Worm (Caenorhabditis elegans) whole organism, midembryonic: ENCODE measurements around the gene F23D12.4.

ENCODE experiments used
- T22C8.4 ChIP-seq: fragments of 200-800 bp; sonication (Bioruptor generic); IDR thresholded peaks from 2 replicates; pipeline ENCODE4 v1.3.6; 2022; ENCODE audit warnings: missing genetic modification characterization, missing compliant biosample characterization
- cog-1 ChIP-seq: sonication (generic microtip); optimal IDR thresholded peaks from 2 replicates; lab custom pipeline; 2016; ENCODE audit warnings: missing genetic modification characterization, missing compliant biosample characterization
- flt-1 ChIP-seq: fragments of 200-800 bp; sonication (Bioruptor generic); IDR thresholded peaks from 2 replicates; pipeline ENCODE4 v1.3.6; 2022; ENCODE audit warnings: missing genetic modification characterization, missing compliant biosample characterization
- klf-2 ChIP-seq: fragments of 200-800 bp; sonication (Bioruptor generic); conservative IDR thresholded peaks from 2 replicates; pipeline ENCODE4 v1.3.6; 2022; ENCODE audit warnings: missing genetic modification reagents, missing genetic modification characterization, missing compliant biosample characterization
- med-1 ChIP-seq: sonication (generic microtip); optimal IDR thresholded peaks from 2 replicates; lab custom pipeline; 2017; ENCODE audit warnings: missing genetic modification characterization, mild to moderate bottlenecking, missing compliant biosample characterization, antibody characterized with exemption, missing genetic modification reagents; ENCODE audit not compliant: insufficient read depth
- ref-1 ChIP-seq: fragments of 200-800 bp; sonication (Bioruptor generic); conservative IDR thresholded peaks from 2 replicates; pipeline ENCODE4 v1.3.6; 2022; ENCODE audit warnings: missing genetic modification reagents, missing genetic modification characterization, missing compliant biosample characterization
- tab-1 ChIP-seq: fragments of 200-800 bp; sonication (Bioruptor generic); IDR thresholded peaks from 2 replicates; pipeline ENCODE4 v1.3.6; 2022; ENCODE audit warnings: missing genetic modification characterization, missing compliant biosample characterization
- ztf-23 ChIP-seq: fragments of 200-800 bp; sonication (Bioruptor generic); IDR thresholded peaks from 2 replicates; pipeline ENCODE4 v1.3.6; 2022; ENCODE audit warnings: missing genetic modification reagents, missing genetic modification characterization, missing compliant biosample characterization
- ztf-29 ChIP-seq: fragments of 200-800 bp; sonication (Bioruptor generic); IDR thresholded peaks from 2 replicates; pipeline ENCODE4 v1.3.6; 2022; ENCODE audit warnings: missing genetic modification reagents, missing genetic modification characterization, missing compliant biosample characterization

F23D12.4 gene

DNA sequence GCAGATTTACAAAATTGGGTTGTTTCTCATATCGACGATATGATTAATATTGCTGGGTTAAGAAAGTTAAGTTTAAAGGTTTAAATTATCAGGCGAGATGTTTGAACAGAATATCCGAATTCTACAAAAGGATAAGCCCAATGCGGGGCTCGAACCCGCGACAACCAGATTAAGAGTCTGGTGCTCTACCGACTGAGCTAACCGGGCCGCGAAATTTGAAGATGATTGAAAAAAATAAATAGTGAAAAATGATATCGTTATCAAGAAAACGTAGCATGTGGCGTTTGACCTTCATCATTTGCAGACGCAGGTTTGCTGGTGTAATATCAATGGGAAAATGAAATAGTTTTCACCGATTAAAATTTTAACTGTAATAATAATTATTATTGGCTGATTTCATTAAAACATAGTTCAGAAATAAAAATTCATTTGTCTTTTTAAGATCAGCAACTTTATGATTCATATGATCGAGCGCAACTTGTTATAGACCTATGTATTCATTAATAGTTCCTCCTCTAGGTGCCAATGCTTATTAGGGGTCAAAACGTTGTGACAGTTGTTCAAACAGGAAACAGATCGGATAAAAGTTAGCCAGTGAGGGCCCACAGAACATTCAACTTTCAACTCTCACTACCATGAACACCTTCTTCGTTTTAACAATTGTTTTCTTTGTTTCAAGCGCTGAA lies 34.1 kb downstream of the F23D12.4 start, which contains the start of gene M163.11:
Gene M163.11, plus strand, starts transcription at position 636 of the 686 bp plus-strand sequence.
- TF ChIP-seq cog-1 (tag; lab: Kevin White, UChicago), result no peak
- 0 out of 2 replicates have a peak, but pooled peaks have one; percentile 46 for TF ChIP-seq ztf-23 (GFP tag; lab: Robert Waterston, UW)

DNA sequence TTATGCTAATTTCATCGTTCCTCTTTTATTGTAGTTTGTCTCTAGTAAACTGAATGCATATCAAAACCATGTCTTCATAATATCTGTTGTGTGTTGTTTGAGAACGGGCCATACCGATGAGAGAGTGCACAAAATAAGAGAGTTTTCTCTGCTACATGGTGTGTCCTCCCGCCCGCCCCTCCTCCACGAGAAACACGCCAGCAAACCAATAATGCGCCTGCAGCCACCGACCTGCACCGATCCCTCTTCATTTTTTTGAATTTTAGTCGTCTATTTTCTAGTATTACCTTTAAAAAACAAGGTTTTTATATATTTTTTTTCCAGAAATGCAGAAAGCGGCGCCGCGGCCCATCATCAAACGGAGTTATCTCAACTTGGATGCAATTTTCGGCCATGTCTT lies 35.4 kb downstream of the F23D12.4 start, which contains the start of gene gfi-3:
Gene gfi-3, plus strand, starts transcription at position 325 of the 400 bp plus-strand sequence.
- TF ChIP-seq med-1 (peak; percentile 40), ztf-29 (GFP tag; lab: Robert Waterston, UW) (no peak), flt-1 (GFP tag; lab: Robert Waterston, UW) (no peak; the same call in 1 of the 2 replicates), ztf-23 (GFP tag; lab: Robert Waterston, UW) (peak; percentile 81), T22C8.4 (GFP tag; lab: Robert Waterston, UW) (peak; percentile 13; the same call in 1 of the 2 replicates), klf-2 (no peak)

DNA sequence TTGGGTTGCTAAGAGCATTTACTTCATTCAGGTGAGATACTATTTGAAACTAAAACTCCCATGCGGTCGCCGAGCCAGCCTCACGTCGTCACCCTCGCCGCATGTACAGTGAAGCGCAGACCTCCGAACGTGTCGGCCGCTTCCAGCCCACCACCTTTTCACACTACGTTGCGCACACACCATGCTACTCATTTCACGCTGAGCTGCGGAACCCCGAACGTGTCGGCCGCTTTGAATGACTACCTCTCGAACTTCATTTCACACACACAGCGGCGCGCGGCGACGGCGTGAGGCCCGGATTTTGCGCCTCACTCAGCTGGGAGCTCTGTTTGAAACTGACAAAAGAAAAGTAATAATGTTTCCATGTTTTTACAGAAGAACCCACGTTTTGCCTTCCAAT lies 36.8 kb downstream of the F23D12.4 start:
- no peak for TF ChIP-seq ref-1
- no peak for TF ChIP-seq tab-1
- no peak for TF ChIP-seq klf-2
- TF ChIP-seq cog-1 (tag; lab: Kevin White, UChicago), result no peak
- no peak for TF ChIP-seq ztf-29 (GFP tag; lab: Robert Waterston, UW)
- TF ChIP-seq flt-1 (GFP tag; lab: Robert Waterston, UW), result no peak
- TF ChIP-seq med-1, result no peak
- no peak for TF ChIP-seq T22C8.4 (GFP tag; lab: Robert Waterston, UW)
- no peak for TF ChIP-seq ztf-23 (GFP tag; lab: Robert Waterston, UW)

DNA sequence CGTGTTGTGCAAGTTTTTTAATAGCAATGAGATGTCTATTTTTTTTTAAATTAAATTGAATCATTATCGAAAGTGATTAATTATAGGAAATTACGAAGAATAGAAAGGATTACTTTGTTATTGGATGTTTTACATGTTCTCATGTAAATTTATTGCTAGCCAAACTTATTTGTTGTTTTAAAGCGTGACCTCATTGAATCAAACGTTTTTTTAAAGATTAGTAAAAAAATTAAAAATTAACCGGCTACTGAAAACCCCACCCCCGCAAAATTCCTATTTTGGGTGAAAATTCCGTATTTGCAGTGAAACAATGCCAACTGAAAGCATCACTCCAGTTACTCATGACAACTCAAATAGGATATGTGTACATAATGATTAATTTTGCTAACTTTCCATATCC lies 40.0 kb downstream of the F23D12.4 start, which contains the start of gene M163.8:
Gene M163.8, plus strand, starts transcription at position 301 of the 400 bp plus-strand sequence.
- TF ChIP-seq med-1 (no peak), klf-2 (no peak), T22C8.4 (GFP tag; lab: Robert Waterston, UW) (no peak), ref-1 (no peak), ztf-23 (GFP tag; lab: Robert Waterston, UW) (no peak), cog-1 (tag; lab: Kevin White, UChicago) (no peak), tab-1 (no peak), ztf-29 (GFP tag; lab: Robert Waterston, UW) (no peak), flt-1 (GFP tag; lab: Robert Waterston, UW) (no peak)

DNA sequence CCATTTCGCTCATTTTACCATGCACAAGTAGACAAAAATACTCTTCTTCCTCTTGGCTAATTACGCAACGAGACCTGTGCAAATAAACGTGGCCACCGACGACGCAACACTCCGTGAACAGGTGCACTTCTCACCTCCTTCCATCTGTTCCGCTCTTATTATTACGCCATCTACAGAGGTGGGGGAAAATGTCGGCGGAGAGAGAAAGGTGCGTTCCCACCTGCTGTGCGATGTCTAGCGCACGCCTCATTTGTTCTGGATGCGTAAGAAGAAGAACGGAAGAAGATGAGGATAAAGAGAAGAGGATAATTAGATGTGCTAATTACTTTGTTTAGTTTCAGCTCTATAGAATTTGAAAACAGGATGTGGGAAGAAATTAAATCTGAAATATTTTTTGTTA lies 41.7 kb downstream of the F23D12.4 start:
- TF ChIP-seq T22C8.4 (GFP tag; lab: Robert Waterston, UW) (no peak), klf-2 (no peak), ref-1 (no peak), ztf-29 (GFP tag; lab: Robert Waterston, UW) (no peak), tab-1 (no peak), flt-1 (GFP tag; lab: Robert Waterston, UW) (peak; percentile 70; the same call in 1 of the 2 replicates), med-1 (no peak), cog-1 (tag; lab: Kevin White, UChicago) (peak; percentile 17), ztf-23 (GFP tag; lab: Robert Waterston, UW) (no peak)

DNA sequence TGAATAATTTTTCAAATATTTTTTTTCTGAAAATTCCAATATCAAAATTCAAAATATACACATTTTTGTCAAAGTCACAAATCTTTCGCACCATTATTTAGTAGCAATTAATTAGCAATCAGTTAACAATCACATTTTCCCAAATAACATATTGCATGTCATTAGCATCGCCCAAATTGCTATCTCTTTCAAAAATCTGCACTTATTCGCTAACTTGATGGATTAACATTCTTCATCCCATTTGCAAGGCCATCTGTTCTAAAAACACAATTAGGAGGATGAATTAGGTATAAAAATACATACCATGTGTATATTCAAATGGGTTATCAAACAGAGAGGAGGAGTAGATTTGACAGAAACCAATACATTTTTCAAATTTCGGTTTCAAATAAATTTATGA lies 42.5 kb downstream of the F23D12.4 start:
- TF ChIP-seq ref-1 (no peak), T22C8.4 (GFP tag; lab: Robert Waterston, UW) (no peak), klf-2 (no peak), ztf-29 (GFP tag; lab: Robert Waterston, UW) (no peak), cog-1 (tag; lab: Kevin White, UChicago) (no peak), flt-1 (GFP tag; lab: Robert Waterston, UW) (no peak), tab-1 (no peak), ztf-23 (GFP tag; lab: Robert Waterston, UW) (no peak), med-1 (no peak)

DNA sequence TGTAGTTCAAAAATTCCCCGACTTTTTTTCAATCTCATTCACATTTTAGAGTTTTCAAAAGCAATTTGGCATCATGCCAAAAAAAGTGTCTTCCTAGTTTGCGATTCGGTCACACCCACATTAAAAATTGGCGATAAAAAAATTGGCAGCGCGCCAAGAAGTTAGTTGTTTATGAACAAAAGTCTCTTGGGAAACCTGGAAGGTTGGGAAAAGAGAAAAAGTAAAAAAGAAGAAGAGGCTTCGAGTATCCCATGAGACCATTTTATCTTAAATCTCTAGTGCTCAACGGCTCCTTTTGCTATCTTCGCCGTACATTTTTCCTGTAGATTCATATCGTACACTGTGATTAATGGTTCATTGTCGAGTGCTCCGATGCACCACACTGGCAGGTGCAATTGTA lies 43.0 kb downstream of the F23D12.4 start:
- no peak for TF ChIP-seq ref-1
- no peak for TF ChIP-seq cog-1 (tag; lab: Kevin White, UChicago)
- no peak for TF ChIP-seq tab-1
- TF ChIP-seq med-1, result no peak
- no peak for TF ChIP-seq T22C8.4 (GFP tag; lab: Robert Waterston, UW)

DNA sequence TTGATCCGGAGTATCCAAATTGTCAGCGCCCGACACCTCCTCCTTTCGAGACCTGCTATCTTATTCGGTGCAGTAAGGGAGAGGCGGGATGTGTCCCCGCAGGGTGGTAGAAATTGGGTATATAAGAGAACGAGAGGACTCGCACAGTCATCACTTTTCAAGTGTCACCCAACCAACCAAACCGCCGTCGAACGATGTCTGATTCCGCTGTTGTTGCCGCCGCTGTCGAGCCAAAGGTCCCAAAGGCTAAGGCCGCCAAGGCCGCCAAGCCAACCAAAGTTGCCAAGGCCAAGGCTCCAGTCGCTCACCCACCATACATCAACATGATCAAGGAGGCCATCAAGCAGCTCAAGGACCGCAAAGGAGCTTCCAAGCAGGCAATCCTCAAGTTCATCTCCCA lies 45.1 kb downstream of the F23D12.4 start, which contains the start of gene his-24:
Gene his-24, plus strand, starts transcription at position 150 of the 400 bp plus-strand sequence.
- TF ChIP-seq cog-1 (tag; lab: Kevin White, UChicago) (peak; percentile 72), tab-1 (peak; percentile 45; the same call in 1 of the 2 replicates), flt-1 (GFP tag; lab: Robert Waterston, UW) (peak; percentile 83), ztf-23 (GFP tag; lab: Robert Waterston, UW) (peak; percentile 71; the same call in 1 of the 2 replicates), ref-1 (no peak), T22C8.4 (GFP tag; lab: Robert Waterston, UW) (0 out of 2 replicates have a peak, but pooled peaks have one; percentile 36), klf-2 (peak; percentile 47; the same call in 1 of the 2 replicates), ztf-29 (GFP tag; lab: Robert Waterston, UW) (no peak)

DNA sequence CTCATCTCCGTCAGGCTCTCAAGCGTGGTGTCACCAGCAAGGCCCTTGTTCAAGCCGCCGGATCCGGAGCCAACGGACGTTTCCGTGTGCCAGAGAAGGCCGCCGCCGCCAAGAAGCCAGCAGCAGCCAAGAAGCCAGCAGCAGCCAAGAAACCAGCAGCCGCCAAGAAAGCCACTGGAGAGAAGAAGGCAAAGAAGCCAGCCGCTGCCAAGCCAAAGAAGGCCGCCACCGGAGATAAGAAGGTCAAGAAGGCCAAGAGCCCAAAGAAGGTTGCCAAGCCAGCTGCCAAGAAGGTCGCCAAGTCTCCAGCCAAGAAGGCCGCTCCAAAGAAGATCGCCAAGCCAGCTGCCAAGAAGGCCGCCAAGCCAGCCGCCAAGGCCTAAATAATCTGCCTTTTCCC lies 45.7 kb downstream of the F23D12.4 start:
- TF ChIP-seq cog-1 (tag; lab: Kevin White, UChicago), result no peak
- 0 out of 2 replicates have a peak, but pooled peaks have one; percentile 8 for TF ChIP-seq ztf-23 (GFP tag; lab: Robert Waterston, UW)

DNA sequence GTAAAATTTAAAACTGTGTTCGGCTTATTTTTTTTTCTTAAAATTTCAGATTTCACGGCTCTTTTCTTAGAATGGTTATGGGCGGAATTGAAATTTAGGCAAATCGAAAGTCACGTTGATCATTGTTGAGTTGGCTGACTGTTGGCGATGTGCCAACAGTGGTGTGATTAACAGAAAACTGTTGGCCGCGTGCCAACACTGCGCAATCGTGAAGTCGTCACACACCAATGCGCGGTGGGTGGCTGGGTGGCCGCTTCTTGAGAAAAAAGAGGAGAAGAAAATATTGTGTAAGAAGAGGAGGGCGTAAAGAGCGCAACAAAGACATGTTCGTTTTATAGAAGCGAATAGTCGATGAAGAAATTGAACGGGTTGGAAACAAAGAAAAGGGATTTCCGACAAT lies 46.3 kb downstream of the F23D12.4 start:
- TF ChIP-seq klf-2 (no peak), cog-1 (tag; lab: Kevin White, UChicago) (no peak), ztf-23 (GFP tag; lab: Robert Waterston, UW) (0 out of 2 replicates have a peak, but pooled peaks have one; percentile 54), ztf-29 (GFP tag; lab: Robert Waterston, UW) (no peak), med-1 (no peak), tab-1 (no peak), ref-1 (no peak), flt-1 (GFP tag; lab: Robert Waterston, UW) (peak; percentile 36; the same call in 1 of the 2 replicates)
